Fruit fly (Drosophila melanogaster) whole organism, embryonic: ENCODE data around the gene meigo.

Experiments
- Atf3 ChIP-seq: fragments of 200-800 bp; sonication (Bioruptor generic); optimal IDR thresholded peaks from 3 replicates; lab custom pipeline; 2016; ENCODE audit warnings: missing biosample characterization, missing genetic modification characterization
- CG11247 ChIP-seq: fragments of 200-800 bp; sonication (Bioruptor generic); IDR thresholded peaks from 2 replicates; pipeline ENCODE4 v1.3.6; 2022; ENCODE audit warnings: missing biosample characterization, missing genetic modification characterization
- CG11504 ChIP-seq: fragments of 200-800 bp; sonication (Bioruptor generic); optimal IDR thresholded peaks from 3 replicates; lab custom pipeline; 2019; ENCODE audit warnings: missing biosample characterization, mild to moderate bottlenecking, missing genetic modification characterization, moderate library complexity
- CG13424 ChIP-seq: fragments of 200-800 bp; sonication (Bioruptor generic); optimal IDR thresholded peaks from 2 replicates; lab custom pipeline; 2019; ENCODE audit warnings: missing biosample characterization, mild to moderate bottlenecking, missing genetic modification characterization, moderate library complexity
- CG14441 ChIP-seq: fragments of 200-800 bp; sonication (Bioruptor generic); IDR thresholded peaks from 2 replicates; pipeline ENCODE4 v1.3.6; 2022; ENCODE audit warnings: missing biosample characterization, missing genetic modification characterization
- CG14667 ChIP-seq: fragments of 200-800 bp; sonication (Bioruptor generic); IDR thresholded peaks from 2 replicates; pipeline ENCODE4 v1.3.6; 2022; ENCODE audit warnings: missing biosample characterization, missing genetic modification characterization
- CG1529 ChIP-seq: fragments of 200-800 bp; sonication (Bioruptor generic); optimal IDR thresholded peaks from 3 replicates; lab custom pipeline; 2018; ENCODE audit warnings: missing biosample characterization, missing genetic modification characterization
- CG16779 ChIP-seq: fragments of 200-800 bp; sonication (Bioruptor generic); IDR thresholded peaks from 2 replicates; pipeline ENCODE4 v1.3.6; 2022; ENCODE audit warnings: missing biosample characterization, missing genetic modification characterization
- CG17328 ChIP-seq: fragments of 200-800 bp; sonication (Bioruptor generic); IDR thresholded peaks from 2 replicates; pipeline ENCODE4 v1.3.6; 2022; ENCODE audit warnings: missing biosample characterization, missing genetic modification characterization
- CG18764 ChIP-seq: fragments of 200-800 bp; sonication (Bioruptor generic); optimal IDR thresholded peaks from 3 replicates; lab custom pipeline; 2016; ENCODE audit warnings: missing biosample characterization, missing genetic modification characterization
- CG2712 ChIP-seq: fragments of 200-800 bp; optimal IDR thresholded peaks from 3 replicates; lab custom pipeline; 2019; ENCODE audit warnings: missing biosample characterization, mild to moderate bottlenecking, missing genetic modification characterization, moderate library complexity
- CG3726 ChIP-seq: fragments of 200-800 bp; sonication (Bioruptor generic); IDR thresholded peaks from 3 replicates; pipeline ENCODE4, ENCODE4 v1.3.6; 2022; ENCODE audit warnings: missing biosample characterization, missing genetic modification characterization
- CG6254 ChIP-seq: fragments of 200-800 bp; sonication (Bioruptor generic); optimal IDR thresholded peaks from 3 replicates; lab custom pipeline; 2017; ENCODE audit warnings: mild to moderate bottlenecking, missing biosample characterization, missing genetic modification reagents, missing genetic modification characterization
- CG7745 ChIP-seq: fragments of 200-800 bp; sonication (Bioruptor generic); optimal IDR thresholded peaks from 2 replicates; lab custom pipeline; 2018; ENCODE audit warnings: missing biosample characterization, mild to moderate bottlenecking, missing genetic modification characterization, moderate library complexity
- CG8388 ChIP-seq: fragments of 200-800 bp; sonication (Bioruptor generic); optimal IDR thresholded peaks from 2 replicates; lab custom pipeline; 2019; ENCODE audit warnings: missing biosample characterization, mild to moderate bottlenecking, missing genetic modification characterization, moderate library complexity
- CG9797 ChIP-seq: fragments of 200-800 bp; sonication (Bioruptor generic); optimal IDR thresholded peaks from 3 replicates; lab custom pipeline; 2018; ENCODE audit warnings: missing biosample characterization, mild to moderate bottlenecking, missing genetic modification characterization
- Dip3 ChIP-seq: fragments of 200-800 bp; sonication (Bioruptor generic); optimal IDR thresholded peaks from 3 replicates; lab custom pipeline; 2016; ENCODE audit warnings: missing biosample characterization, missing genetic modification characterization
- Doc3 ChIP-seq: fragments of 200-800 bp; sonication (Bioruptor generic); IDR thresholded peaks from 3 replicates; pipeline ENCODE4 v1.3.6; 2022; ENCODE audit warnings: missing biosample characterization, missing genetic modification characterization; ENCODE audit not compliant: partially characterized antibody
- Drgx ChIP-seq: fragments of 200-800 bp; sonication (Bioruptor generic); IDR thresholded peaks from 2 replicates; pipeline ENCODE4 v1.3.6; 2022; ENCODE audit warnings: missing biosample characterization, missing genetic modification characterization
- E2f2 ChIP-seq: fragments of 200-800 bp; sonication (Bioruptor generic); IDR thresholded peaks from 2 replicates; pipeline ENCODE4 v1.3.6; 2022; ENCODE audit warnings: missing biosample characterization, missing genetic modification characterization
- ERR ChIP-seq: fragments of 200-800 bp; sonication (Bioruptor generic); optimal IDR thresholded peaks from 2 replicates; lab custom pipeline; 2016; ENCODE audit warnings: missing biosample characterization, missing genetic modification characterization
- Eip74EF ChIP-seq, 2 experiments: fragments of 200-800 bp in 1 of 2; fragments of >200 bp in 1 of 2; sonication (Bioruptor generic) in 1 of 2; optimal IDR thresholded peaks; 2 replicates each; lab custom pipeline; 2017 to 2019; ENCODE audit warnings: missing biosample characterization in 2 of 2, missing genetic modification characterization in 2 of 2, mild to moderate bottlenecking in 1 of 2, moderate library complexity in 1 of 2
- Gug ChIP-seq: fragments of 200-800 bp; sonication (Bioruptor generic); IDR thresholded peaks from 4 replicates; pipeline ENCODE4 v1.3.6; 2022; ENCODE audit warnings: missing biosample characterization, missing genetic modification characterization
- HLHmδ ChIP-seq: fragments of 200-800 bp; sonication (Bioruptor generic); optimal IDR thresholded peaks from 2 replicates; lab custom pipeline; 2018; ENCODE audit warnings: missing biosample characterization, mild to moderate bottlenecking, missing genetic modification characterization, moderate library complexity
- Neu2 ChIP-seq: fragments of 200-800 bp; sonication (Bioruptor generic); optimal IDR thresholded peaks from 3 replicates; lab custom pipeline; 2016; ENCODE audit warnings: missing biosample characterization, missing genetic modification characterization, borderline replicate concordance
- Nf-YB ChIP-seq: fragments of 200-800 bp; sonication (Bioruptor generic); optimal IDR thresholded peaks from 3 replicates; lab custom pipeline; 2019; ENCODE audit warnings: missing biosample characterization, mild to moderate bottlenecking, missing genetic modification characterization, moderate library complexity
- Sin3A ChIP-seq: fragments of >200 bp; optimal IDR thresholded peaks from 2 replicates; lab custom pipeline; 2018
- br ChIP-seq: fragments of >200 bp; optimal IDR thresholded peaks from 2 replicates; lab custom pipeline; 2017
- crol ChIP-seq: fragments of 200-800 bp; sonication (Bioruptor generic); IDR thresholded peaks from 2 replicates; pipeline ENCODE4 v1.3.6; 2022; ENCODE audit warnings: missing biosample characterization, missing genetic modification characterization
- crp ChIP-seq, 2 experiments: fragments of 200-800 bp; sonication (Bioruptor generic); optimal IDR thresholded peaks; 2 replicates in 1 of 2; 3 replicates in 1 of 2; lab custom pipeline; 2017; ENCODE audit warnings: missing biosample characterization in 2 of 2, missing genetic modification characterization in 2 of 2, mild to moderate bottlenecking in 1 of 2, moderate library complexity in 1 of 2
- dm ChIP-seq: fragments of 200-800 bp; sonication (Bioruptor generic); optimal IDR thresholded peaks from 3 replicates; lab custom pipeline; 2016; ENCODE audit warnings: missing biosample characterization, missing genetic modification characterization
- dpn ChIP-seq, 2 experiments: fragments of 200-800 bp; sonication (Bioruptor generic); optimal IDR thresholded peaks; 3 replicates each; lab custom pipeline; 2016; ENCODE audit warnings: missing biosample characterization in 2 of 2, missing genetic modification characterization in 2 of 2
- eyg ChIP-seq: fragments of 200-800 bp; sonication (Bioruptor generic); optimal IDR thresholded peaks from 3 replicates; lab custom pipeline; 2016; ENCODE audit warnings: missing biosample characterization, missing genetic modification characterization
- fd64A ChIP-seq: fragments of 200-800 bp; sonication (Bioruptor generic); optimal IDR thresholded peaks from 3 replicates; lab custom pipeline; 2018; ENCODE audit warnings: missing biosample characterization, mild to moderate bottlenecking, missing genetic modification characterization
- fru ChIP-seq: fragments of >200 bp; optimal IDR thresholded peaks from 2 replicates; lab custom pipeline; 2017
- ind ChIP-seq: fragments of 200-800 bp; sonication (Bioruptor generic); optimal IDR thresholded peaks from 3 replicates; lab custom pipeline; 2016; ENCODE audit warnings: missing biosample characterization, missing genetic modification characterization
- inv ChIP-seq: fragments of 200-800 bp; sonication (Bioruptor generic); IDR thresholded peaks from 2 replicates; pipeline ENCODE4 v1.3.6; 2022; ENCODE audit warnings: missing biosample characterization, missing genetic modification characterization; ENCODE audit not compliant: partially characterized antibody
- klu ChIP-seq: fragments of 200-800 bp; sonication (Bioruptor generic); IDR thresholded peaks from 2 replicates; pipeline ENCODE4 v1.3.6; 2022; ENCODE audit warnings: missing biosample characterization, missing genetic modification characterization
- lab ChIP-seq: fragments of 200-800 bp; sonication (Bioruptor generic); optimal IDR thresholded peaks from 3 replicates; lab custom pipeline; 2017; ENCODE audit warnings: missing biosample characterization, missing genetic modification characterization, mild to moderate bottlenecking, moderate library complexity, missing genetic modification reagents
- nerfin-2 ChIP-seq: fragments of 200-800 bp; sonication (Bioruptor generic); IDR thresholded peaks from 2 replicates; pipeline ENCODE4 v1.3.6; 2022; ENCODE audit warnings: missing biosample characterization, missing genetic modification characterization; ENCODE audit not compliant: partially characterized antibody
- nom ChIP-seq: fragments of 200-800 bp; sonication (Bioruptor generic); optimal IDR thresholded peaks from 2 replicates; lab custom pipeline; 2017; ENCODE audit warnings: missing biosample characterization, missing genetic modification characterization, mild to moderate bottlenecking, moderate library complexity, missing genetic modification reagents
- phol ChIP-seq: fragments of 200-800 bp; sonication (Bioruptor generic); optimal IDR thresholded peaks from 3 replicates; lab custom pipeline; 2018; ENCODE audit warnings: missing biosample characterization, mild to moderate bottlenecking, missing genetic modification characterization, moderate library complexity
- salm ChIP-seq: fragments of 200-800 bp; sonication (Bioruptor generic); optimal IDR thresholded peaks from 2 replicates; lab custom pipeline; 2018; ENCODE audit warnings: missing biosample characterization, mild to moderate bottlenecking, missing genetic modification characterization
- seq ChIP-seq: fragments of 200-800 bp; sonication (Bioruptor generic); IDR thresholded peaks from 2 replicates; pipeline ENCODE4 v1.3.6; 2022; ENCODE audit warnings: missing biosample characterization, missing genetic modification characterization
- sim ChIP-seq: fragments of 200-800 bp; sonication (Bioruptor generic); IDR thresholded peaks from 2 replicates; pipeline ENCODE4 v1.3.6; 2022; ENCODE audit warnings: missing biosample characterization, missing genetic modification characterization
- tna ChIP-seq: fragments of 200-800 bp; sonication (Bioruptor generic); IDR thresholded peaks from 2 replicates; pipeline ENCODE4 v1.3.6; 2022; ENCODE audit warnings: missing biosample characterization, missing genetic modification characterization; ENCODE audit not compliant: partially characterized antibody
- toy ChIP-seq: fragments of 200-800 bp; sonication (Bioruptor generic); IDR thresholded peaks from 2 replicates; pipeline ENCODE4 v1.3.6; 2022; ENCODE audit warnings: missing biosample characterization, missing genetic modification characterization
- tup ChIP-seq: fragments of 200-800 bp; sonication (Bioruptor generic); optimal IDR thresholded peaks from 2 replicates; lab custom pipeline; 2016; ENCODE audit warnings: missing biosample characterization, mild to moderate bottlenecking, missing genetic modification characterization, moderate library complexity
- z ChIP-seq: fragments of 200-800 bp; sonication (Bioruptor generic); IDR thresholded peaks from 3 replicates; pipeline ENCODE4 v1.3.6; 2022; ENCODE audit warnings: missing biosample characterization, missing genetic modification characterization

Gene meigo

DNA sequence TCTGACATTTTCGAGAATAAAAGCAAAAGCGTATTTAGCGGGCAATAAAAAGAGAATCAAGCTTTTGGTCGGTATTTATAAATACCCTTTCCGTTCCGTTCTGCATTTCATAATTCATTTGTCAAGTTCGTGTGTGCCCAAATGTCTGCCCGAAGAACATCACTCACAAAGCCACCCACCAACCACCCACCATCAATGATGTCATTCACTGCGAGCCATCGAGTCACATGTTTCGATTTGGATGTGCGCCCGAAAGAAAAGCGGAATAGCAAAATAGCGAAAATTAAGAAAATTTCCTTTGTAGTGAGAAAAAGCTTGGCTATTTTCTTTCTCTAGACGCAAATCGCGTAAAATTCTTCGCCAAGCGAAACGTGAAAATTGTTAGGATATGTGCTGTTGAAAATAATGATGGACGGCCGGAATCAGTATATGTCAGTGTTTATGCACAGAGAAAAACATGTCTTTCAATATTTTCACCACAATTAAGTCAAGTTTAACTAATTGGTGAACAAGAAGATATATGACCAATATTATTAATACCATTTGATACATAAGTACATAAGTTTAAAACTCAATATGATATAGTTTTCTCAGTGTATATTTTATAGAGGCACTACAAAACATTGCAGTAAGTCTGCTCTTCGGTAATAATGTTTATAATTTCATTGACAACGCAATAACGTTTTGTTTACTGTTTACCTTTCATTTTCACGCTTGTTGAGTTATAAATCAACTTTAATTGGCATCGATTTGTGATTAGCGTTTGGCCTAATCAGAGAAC, 13.2 kb downstream of the meigo start (continued):
- no peak for TF ChIP-seq CG6254 (GFP tag; lab: Kevin White, UChicago)
- no peak for TF ChIP-seq Doc3 (GFP tag; lab: Robert Waterston, UW)
- no peak for TF ChIP-seq CG1529 (GFP tag; lab: Kevin White, UChicago)
- no peak for TF ChIP-seq fd64A (GFP tag; lab: Kevin White, UChicago)
- no peak for TF ChIP-seq HLHmδ (GFP tag; lab: Kevin White, UChicago)
- no peak for TF ChIP-seq CG18764 (GFP tag; lab: Kevin White, UChicago)
- no peak for TF ChIP-seq salm (tag; lab: Kevin White, UChicago)
- TF ChIP-seq crp (GFP tag; optimal IDR thresholded peaks at IDR 0.05; lab: Kevin White, UChicago) = no peak
- 0 out of 2 replicates have a peak, but pooled peaks have one; percentile 41 for TF ChIP-seq CG14441 (GFP tag; lab: Robert Waterston, UW)
- TF ChIP-seq Nf-YB (GFP tag; lab: Kevin White, UChicago) = no peak
- no peak for TF ChIP-seq Neu2 (GFP tag; lab: Kevin White, UChicago)
- TF ChIP-seq Eip74EF (GFP tag; optimal IDR thresholded peaks at IDR 0.05; lab: Kevin White, UChicago) = peak in 1 of 2 experiments; percentile 34
- TF ChIP-seq Sin3A (lab: Kevin White, UChicago) = no peak
- TF ChIP-seq CG11504 = peak; percentile 65
- TF ChIP-seq CG8388 = peak; percentile 45
- no peak for TF ChIP-seq CG9797 (GFP tag; lab: Kevin White, UChicago)
- TF ChIP-seq tna (GFP tag; lab: Robert Waterston, UW) = no peak
- TF ChIP-seq dpn (GFP tag; optimal IDR thresholded peaks at IDR 0.05; lab: Kevin White, UChicago) = peak; percentile 33 to 51
- no peak for TF ChIP-seq ERR (GFP tag; lab: Kevin White, UChicago)
- TF ChIP-seq Dip3 = peak; percentile 9
- no peak for TF ChIP-seq dm (GFP tag; lab: Kevin White, UChicago)
- no peak for TF ChIP-seq z
- no peak for TF ChIP-seq tup (GFP tag; lab: Kevin White, UChicago)
- TF ChIP-seq Gug (GFP tag; lab: Robert Waterston, UW) = peak; percentile 7; the same call in 1 of the 4 replicates
- TF ChIP-seq sim (GFP tag; lab: Robert Waterston, UW) = 0 out of 2 replicates have a peak, but pooled peaks have one; percentile 4
- peak; percentile 66 for TF ChIP-seq CG17328
- TF ChIP-seq ind (GFP tag; lab: Kevin White, UChicago) = peak; percentile 56
- TF ChIP-seq toy = no peak
- TF ChIP-seq Atf3 (GFP tag; lab: Kevin White, UChicago) = no peak
- TF ChIP-seq CG2712 (tag; lab: Kevin White, UChicago) = peak; percentile 68
- no peak for TF ChIP-seq fru
- TF ChIP-seq CG3726 = no peak
- TF ChIP-seq CG13424 (tag; lab: Kevin White, UChicago) = peak; percentile 53
- TF ChIP-seq CG14667 (GFP tag; lab: Robert Waterston, UW) = 0 out of 2 replicates have a peak, but pooled peaks have one; percentile 8
- peak; percentile 58 for TF ChIP-seq Drgx
- no peak for TF ChIP-seq CG11247 (GFP tag; lab: Robert Waterston, UW)
- TF ChIP-seq nom (GFP tag; lab: Kevin White, UChicago) = no peak
- no peak for TF ChIP-seq CG7745 (tag; lab: Kevin White, UChicago)
- TF ChIP-seq phol (tag; lab: Kevin White, UChicago) = peak; percentile 54
- peak; percentile 65 for TF ChIP-seq seq
- no peak for TF ChIP-seq nerfin-2 (GFP tag; lab: Robert Waterston, UW)
- TF ChIP-seq E2f2 (GFP tag; lab: Robert Waterston, UW) = peak; percentile 35; the same call in 1 of the 2 replicates
- TF ChIP-seq crol (GFP tag; lab: Robert Waterston, UW) = no peak
- TF ChIP-seq lab (GFP tag; lab: Kevin White, UChicago) = peak; percentile 81
- TF ChIP-seq br (lab: Kevin White, UChicago) = no peak
- TF ChIP-seq klu (GFP tag; lab: Robert Waterston, UW) = peak; percentile 33; the same call in 1 of the 2 replicates
- TF ChIP-seq eyg = no peak
- TF ChIP-seq inv = no peak
- TF ChIP-seq CG16779 (GFP tag; lab: Robert Waterston, UW) = no peak
